Fruit fly (Drosophila melanogaster): ENCODE data around the gene CG13144.

The CG13144 gene

dm6 chr2L:10474268-10474678 is 17.0 kb downstream of the CG13144 start, which contains the start of gene RluA-1 (continued):
- TF ChIP-seq Vsx2 (GFP tag; optimal IDR thresholded peaks at IDR 0.05; ENCODE audit: partially characterized antibody) (no peak), usp (GFP tag; optimal IDR thresholded peaks at IDR 0.05) (no peak), Jra (GFP tag; optimal IDR thresholded peaks at IDR 0.05) (no peak), fru (GFP tag; optimal IDR thresholded peaks at IDR 0.05) (no peak), sv (GFP tag; optimal IDR thresholded peaks at IDR 0.05) (peak; percentile 99)

dm6 chr2L:10472257-10472656 is 19.0 kb downstream of the CG13144 start:
- TF ChIP-seq GATAd (GFP tag; optimal IDR thresholded peaks at IDR 0.05) (no peak), Rel (GFP tag; optimal IDR thresholded peaks at IDR 0.05) (no peak), Rel (tag; optimal IDR thresholded peaks at IDR 0.05) (no peak), woc (GFP tag; optimal IDR thresholded peaks at IDR 0.05) (no peak), Hr78 (GFP tag; optimal IDR thresholded peaks at IDR 0.05) (no peak), pan (optimal IDR thresholded peaks at IDR 0.05) (no peak), usp (GFP tag; optimal IDR thresholded peaks at IDR 0.05) (no peak), dmrt93B (GFP tag; optimal IDR thresholded peaks at IDR 0.05) (no peak), Jra (GFP tag; optimal IDR thresholded peaks at IDR 0.05) (no peak), OdsH (GFP tag; optimal IDR thresholded peaks at IDR 0.05) (no peak), Hnf4 (GFP tag; optimal IDR thresholded peaks at IDR 0.05) (no peak), HLH106 (tag; optimal IDR thresholded peaks at IDR 0.05) (no peak), Dif (GFP tag; optimal IDR thresholded peaks at IDR 0.05; ENCODE audit: partially characterized antibody) (no peak), h (GFP tag; optimal IDR thresholded peaks at IDR 0.05) (no peak), CG9705 (GFP tag; optimal IDR thresholded peaks at IDR 0.05) (no peak), CG32264 (GFP tag; optimal IDR thresholded peaks at IDR 0.05) (no peak), Abd-B (GFP tag; optimal IDR thresholded peaks at IDR 0.05) (no peak), br (GFP tag; optimal IDR thresholded peaks at IDR 0.05) (no peak), Hr83 (GFP tag; optimal IDR thresholded peaks at IDR 0.05; ENCODE audit: poor library complexity, severe bottlenecking) (no peak), N (GFP tag; optimal IDR thresholded peaks at IDR 0.05) (no peak)

dm6 chr2L:10470211-10470610 is 21.0 kb downstream of the CG13144 start:
- TF ChIP-seq tai (GFP tag; optimal IDR thresholded peaks at IDR 0.05): no peak
- TF ChIP-seq dmrt93B (GFP tag; optimal IDR thresholded peaks at IDR 0.05): no peak
- TF ChIP-seq foxo (GFP tag; optimal IDR thresholded peaks at IDR 0.05): no peak
- TF ChIP-seq Abd-B (GFP tag; optimal IDR thresholded peaks at IDR 0.05): no peak
- TF ChIP-seq N (GFP tag; optimal IDR thresholded peaks at IDR 0.05): no peak
- TF ChIP-seq CrebA (GFP tag; optimal IDR thresholded peaks at IDR 0.05; ENCODE audit: borderline replicate concordance): no peak
- no peak for TF ChIP-seq ey (GFP tag; optimal IDR thresholded peaks at IDR 0.05)
- TF ChIP-seq OdsH (GFP tag; optimal IDR thresholded peaks at IDR 0.05): no peak

dm6 chr2L:10468978-10469377 is 22.3 kb downstream of the CG13144 start:
- TF ChIP-seq dsf (GFP tag; optimal IDR thresholded peaks at IDR 0.05; ENCODE audit: borderline replicate concordance): no peak
- TF ChIP-seq Jra (GFP tag; optimal IDR thresholded peaks at IDR 0.05): no peak
- TF ChIP-seq Dif (GFP tag; optimal IDR thresholded peaks at IDR 0.05; ENCODE audit: partially characterized antibody): no peak
- no peak for TF ChIP-seq Myc (optimal IDR thresholded peaks at IDR 0.05)
- TF ChIP-seq sage (GFP tag; optimal IDR thresholded peaks at IDR 0.05): no peak
- TF ChIP-seq dmrt93B (GFP tag; optimal IDR thresholded peaks at IDR 0.05): no peak

dm6 chr2L:10468388-10468787 is 22.9 kb downstream of the CG13144 start:
- TF ChIP-seq fru (GFP tag; optimal IDR thresholded peaks at IDR 0.05) (peak; percentile 2), h (GFP tag; optimal IDR thresholded peaks at IDR 0.05) (peak; percentile 55), brk (GFP tag; optimal IDR thresholded peaks at IDR 0.05) (no peak), ey (GFP tag; optimal IDR thresholded peaks at IDR 0.05) (no peak), Abd-B (GFP tag; optimal IDR thresholded peaks at IDR 0.05) (no peak), dsf (GFP tag; optimal IDR thresholded peaks at IDR 0.05; ENCODE audit: borderline replicate concordance) (no peak), br (GFP tag; optimal IDR thresholded peaks at IDR 0.05) (no peak), HLH106 (tag; optimal IDR thresholded peaks at IDR 0.05) (peak; percentile 54), Sp1 (GFP tag; optimal IDR thresholded peaks at IDR 0.05) (no peak), Hnf4 (GFP tag; optimal IDR thresholded peaks at IDR 0.05) (no peak), foxo (GFP tag; optimal IDR thresholded peaks at IDR 0.05) (peak in 1 of 2 experiments; percentile 45), sv (GFP tag; optimal IDR thresholded peaks at IDR 0.05) (peak; percentile 22), tai (GFP tag; optimal IDR thresholded peaks at IDR 0.05) (no peak), rgr (GFP tag; optimal IDR thresholded peaks at IDR 0.05) (peak; percentile 36), dmrt93B (GFP tag; optimal IDR thresholded peaks at IDR 0.05) (peak; percentile 24), psq (GFP tag; optimal IDR thresholded peaks at IDR 0.05) (no peak), usp (GFP tag; optimal IDR thresholded peaks at IDR 0.05) (no peak)
